Worm (Caenorhabditis elegans) whole organism, young adult: ENCODE measurements around the gene tlk-1.

Experiments used
- F57C9.4 ChIP-seq: sonication (generic microtip); optimal IDR thresholded peaks from 2 replicates; lab custom pipeline; 2017; ENCODE audit warnings: mild to moderate bottlenecking, missing genetic modification characterization, missing compliant biosample characterization
- T07F8.4 ChIP-seq: sonication (generic microtip); optimal IDR thresholded peaks from 2 replicates; lab custom pipeline; 2016; ENCODE audit warnings: mild to moderate bottlenecking, missing genetic modification characterization, moderate library complexity, missing compliant biosample characterization
- ama-1 ChIP-seq, 3 experiments: fragments of 150-350 bp in 1 of 3; sonication (generic microtip) in 2 of 3; optimal IDR thresholded peaks; 2 replicates each; lab custom pipeline; 2014 to 2018; ENCODE audit warnings: missing biosample characterization in 2 of 3, missing genetic modification characterization in 2 of 3, missing genetic modification reagents in 2 of 3
- bed-1 ChIP-seq: fragments of 200-800 bp; sonication (Bioruptor generic); IDR thresholded peaks from 2 replicates; pipeline ENCODE4 v1.3.6; 2022; ENCODE audit warnings: missing genetic modification reagents, missing genetic modification characterization, missing compliant biosample characterization
- ets-4 ChIP-seq: fragments of 200-800 bp; sonication (Bioruptor generic); optimal IDR thresholded peaks from 2 replicates; lab custom pipeline; 2018; ENCODE audit warnings: mild to moderate bottlenecking, missing genetic modification characterization, missing compliant biosample characterization
- lsy-27 ChIP-seq: sonication (generic microtip); optimal IDR thresholded peaks from 2 replicates; lab custom pipeline; 2017; ENCODE audit warnings: missing genetic modification characterization, mild to moderate bottlenecking, missing compliant biosample characterization, antibody characterized with exemption, missing genotype, borderline replicate concordance; ENCODE audit not compliant: insufficient read depth
- nfya-1 ChIP-seq: sonication (generic microtip); optimal IDR thresholded peaks from 2 replicates; lab custom pipeline; 2017; ENCODE audit warnings: antibody characterized with exemption, missing compliant biosample characterization, missing genetic modification characterization, borderline replicate concordance; ENCODE audit not compliant: insufficient read depth
- nhr-80 ChIP-seq: sonication (generic microtip); optimal IDR thresholded peaks from 2 replicates; lab custom pipeline; 2016; ENCODE audit warnings: missing genetic modification characterization, missing compliant biosample characterization
- rpc-1 ChIP-seq, 2 experiments: fragments of 150-350 bp in 1 of 2; sonication (generic microtip) in 1 of 2; optimal IDR thresholded peaks; 2 replicates each; lab custom pipeline; 2014 to 2018; ENCODE audit warnings: missing biosample characterization in 1 of 2, missing genetic modification characterization in 1 of 2, missing genetic modification reagents in 1 of 2, missing genotype in 1 of 2
- unc-62 ChIP-seq: fragments of 150-350 bp; optimal IDR thresholded peaks from 2 replicates; lab custom pipeline; 2014; ENCODE audit warnings: missing biosample characterization, missing genetic modification reagents, missing genetic modification characterization

- TF ChIP-seq nfya-1 (no peak), T07F8.4 (tag; lab: Kevin White, UChicago) (no peak), bed-1 (no peak), ama-1 (optimal IDR thresholded peaks at IDR 0.05; lab: Kevin White, UChicago) (no peak), ama-1 (GFP tag; optimal IDR thresholded peaks at IDR 0.05; lab: Kevin White, UChicago) (no peak), F57C9.4 (tag; lab: Kevin White, UChicago) (no peak), unc-62 (no peak), lsy-27 (tag; lab: Kevin White, UChicago) (no peak), rpc-1 (optimal IDR thresholded peaks at IDR 0.05; lab: Kevin White, UChicago) (no peak), rpc-1 (tag; optimal IDR thresholded peaks at IDR 0.05; lab: Kevin White, UChicago) (no peak), ets-4 (GFP tag; lab: Kevin White, UChicago) (no peak), nhr-80 (tag; lab: Kevin White, UChicago) (no peak)
Observed at ce11 chrIII:9678819-9679218, 20.9 kb upstream of the tlk-1 start, which contains the start of gene ugt-60.
